Worm (Caenorhabditis elegans): ENCODE results near the gene clec-191.

ce11 chrIV:16236827-16237226 lies 43.7 kb downstream of the clec-191 start:
- no peak for TF ChIP-seq unc-62 (GFP tag; optimal IDR thresholded peaks at IDR 0.05)
- no peak for TF ChIP-seq ama-1 (optimal IDR thresholded peaks at IDR 0.05)
